Fruit fly (Drosophila melanogaster): Measurements from ENCODE around the gene Cpr73D.

The Cpr73D gene

dm6 chr3L:16930522-16930921 is 27.0 kb downstream of the Cpr73D start:
- TF ChIP-seq CG8159 (tag; optimal IDR thresholded peaks at IDR 0.05) (no peak), CG4496 (GFP tag; IDR thresholded peaks at IDR 0.05) (peak; percentile 59; the same call in 1 of the 3 replicates), CG13204 (GFP tag; optimal IDR thresholded peaks at IDR 0.05) (no peak), Pif1A (GFP tag; optimal IDR thresholded peaks at IDR 0.05) (no peak)

DNA sequence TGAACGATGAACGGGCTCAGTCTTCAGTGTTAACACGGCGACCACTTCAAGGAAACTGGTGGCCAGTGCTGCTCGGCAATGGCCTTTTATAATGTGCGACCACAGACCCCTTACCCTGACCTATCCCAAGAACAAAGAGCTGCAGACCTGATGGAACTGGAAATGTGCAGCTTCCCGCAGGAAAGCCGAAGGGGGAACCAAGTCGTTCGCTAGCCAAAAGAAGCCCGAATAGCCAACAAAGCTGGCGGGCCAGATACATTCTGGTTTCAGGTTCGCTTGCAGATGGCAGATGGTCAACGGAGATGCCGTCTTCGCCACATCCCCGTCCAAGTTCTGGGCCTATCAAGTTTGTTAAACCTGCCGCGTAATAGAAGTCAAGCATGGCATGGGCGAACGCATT is 30.1 kb downstream of the Cpr73D start, which contains the start of gene CG13023:
CG13023 (minus strand) TSS at position 60 of the 400 bp plus-strand sequence.
- TF ChIP-seq CG10348 (GFP tag; IDR thresholded peaks at IDR 0.05) (no peak), EcR (GFP tag; optimal IDR thresholded peaks at IDR 0.05) (peak; percentile 79)

dm6 chr3L:16922952-16923351 is 34.5 kb downstream of the Cpr73D start, which contains the start of gene CG13028:
CG13028 (plus strand) TSS chr3L:16923252.
- TF ChIP-seq Pif1A (GFP tag; optimal IDR thresholded peaks at IDR 0.05) = no peak
- TF ChIP-seq CG14655 (GFP tag; optimal IDR thresholded peaks at IDR 0.05) = no peak
- no peak for TF ChIP-seq Pif1B (GFP tag; optimal IDR thresholded peaks at IDR 0.05)
- no peak for TF ChIP-seq D1 (tag; optimal IDR thresholded peaks at IDR 0.05)
- no peak for TF ChIP-seq CG15710 (tag; optimal IDR thresholded peaks at IDR 0.05)
- TF ChIP-seq rn (GFP tag; IDR thresholded peaks at IDR 0.05) = no peak
- no peak for TF ChIP-seq gl (tag; optimal IDR thresholded peaks at IDR 0.05)
- no peak for TF ChIP-seq CG34367 (tag; optimal IDR thresholded peaks at IDR 0.05)
- no peak for TF ChIP-seq CG32121 (GFP tag; IDR thresholded peaks at IDR 0.05)
- no peak for TF ChIP-seq Snoo (tag; optimal IDR thresholded peaks at IDR 0.05)
- TF ChIP-seq CG17806 (tag; optimal IDR thresholded peaks at IDR 0.05) = no peak
- no peak for TF ChIP-seq CG4496 (GFP tag; IDR thresholded peaks at IDR 0.05)

DNA sequence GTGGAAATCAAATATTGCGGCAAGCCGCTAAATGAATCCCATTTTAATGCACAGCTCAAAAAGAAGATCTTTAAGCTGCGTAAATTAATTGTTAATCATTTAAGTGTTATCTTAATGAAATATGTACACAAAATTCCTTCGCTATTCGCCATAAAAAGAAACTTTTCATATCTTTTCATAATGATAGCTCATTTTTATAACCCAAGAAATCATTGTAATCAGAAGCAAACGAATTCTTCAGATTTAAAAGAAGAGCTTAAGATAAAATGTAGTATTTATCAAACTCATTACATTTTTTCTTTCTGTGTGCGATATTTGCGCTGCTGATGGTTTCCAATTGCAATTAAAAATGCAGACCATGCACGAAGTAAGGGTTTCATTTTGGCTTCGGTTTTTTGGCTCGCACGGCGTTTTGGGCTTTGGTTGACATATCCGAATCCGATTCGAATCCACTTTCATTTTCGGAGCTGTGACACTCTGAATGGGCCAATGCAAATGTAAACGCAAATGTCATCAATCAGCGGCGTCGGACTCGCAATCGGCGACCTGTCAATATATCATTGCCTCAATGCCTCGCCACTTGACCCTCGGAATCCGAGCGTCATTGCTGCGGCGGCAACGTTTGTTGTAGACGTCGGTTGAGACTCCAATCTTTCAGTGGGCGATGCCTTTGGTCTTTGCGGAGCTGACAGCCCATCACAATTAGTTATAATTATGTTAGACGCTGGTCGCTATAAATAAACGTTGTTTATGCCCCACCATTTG is 39.9 kb downstream of the Cpr73D start:
- 0 out of 2 replicates have a peak, but pooled peaks have one; percentile 10 for TF ChIP-seq CG32121 (GFP tag; IDR thresholded peaks at IDR 0.05)
- no peak for TF ChIP-seq CG17806 (tag; optimal IDR thresholded peaks at IDR 0.05)

dm6 chr3L:16915766-16916476 is 41.6 kb downstream of the Cpr73D start:
- peak; percentile 85 for TF ChIP-seq CG9948 (tag; optimal IDR thresholded peaks at IDR 0.05)
- TF ChIP-seq CG10348 (GFP tag; IDR thresholded peaks at IDR 0.05) = no peak
- TF ChIP-seq CG13204 (GFP tag; optimal IDR thresholded peaks at IDR 0.05) = peak; percentile 37
- TF ChIP-seq D1 (tag; optimal IDR thresholded peaks at IDR 0.05) = peak; percentile 70
- peak; percentile 82 for TF ChIP-seq CG17806 (tag; optimal IDR thresholded peaks at IDR 0.05)
- peak; percentile 75 for TF ChIP-seq CG34367 (tag; optimal IDR thresholded peaks at IDR 0.05)
- peak; percentile 87 for TF ChIP-seq Ets98B (GFP tag; IDR thresholded peaks at IDR 0.05)
- TF ChIP-seq CG4496 (GFP tag; IDR thresholded peaks at IDR 0.05) = peak; percentile 91
- TF ChIP-seq CG12605 (GFP tag; IDR thresholded peaks at IDR 0.05) = peak; percentile 89
- TF ChIP-seq Pif1B (GFP tag; optimal IDR thresholded peaks at IDR 0.05) = peak; percentile 68
- peak; percentile 88 for TF ChIP-seq CG8301 (tag; optimal IDR thresholded peaks at IDR 0.05)
- TF ChIP-seq gl (tag; optimal IDR thresholded peaks at IDR 0.05) = peak; percentile 59
- TF ChIP-seq EcR (GFP tag; optimal IDR thresholded peaks at IDR 0.05) = peak; percentile 47
- TF ChIP-seq CG32121 (GFP tag; IDR thresholded peaks at IDR 0.05) = peak; percentile 89
- peak; percentile 35; the same call in 1 of the 2 replicates for TF ChIP-seq rn (GFP tag; IDR thresholded peaks at IDR 0.05)
- TF ChIP-seq CG14655 (GFP tag; optimal IDR thresholded peaks at IDR 0.05) = peak; percentile 89
- TF ChIP-seq Snoo (tag; optimal IDR thresholded peaks at IDR 0.05) = peak; percentile 42
- peak; percentile 84 for TF ChIP-seq CG8159 (tag; optimal IDR thresholded peaks at IDR 0.05)
- TF ChIP-seq Pif1A (GFP tag; optimal IDR thresholded peaks at IDR 0.05) = peak; percentile 63
- TF ChIP-seq CG15710 (tag; optimal IDR thresholded peaks at IDR 0.05) = peak; percentile 71
- TF ChIP-seq fd96Ca (GFP tag; IDR thresholded peaks at IDR 0.05) = peak; percentile 88

DNA sequence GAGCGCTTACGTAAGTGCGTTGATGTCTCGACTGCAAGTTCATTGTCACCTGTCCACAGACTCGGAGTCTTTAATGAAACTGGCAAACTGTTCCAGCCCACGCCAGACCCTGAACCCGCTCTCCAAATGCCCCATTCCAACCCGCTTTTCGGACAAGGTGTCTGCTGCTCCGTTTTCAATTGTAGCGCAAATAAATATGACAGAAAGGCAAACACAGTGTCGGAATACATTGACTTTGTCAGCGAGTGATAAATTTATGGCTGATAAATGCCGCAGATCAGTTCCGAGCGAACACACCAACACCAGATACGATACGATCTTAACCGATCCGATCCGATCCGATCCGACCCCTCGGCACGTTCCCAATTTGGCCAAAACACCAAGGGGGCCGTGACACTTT is 43.4 kb downstream of the Cpr73D start:
- no peak for TF ChIP-seq CG10348 (GFP tag; IDR thresholded peaks at IDR 0.05)
- TF ChIP-seq CG13204 (GFP tag; optimal IDR thresholded peaks at IDR 0.05) = no peak
- no peak for TF ChIP-seq CG12605 (GFP tag; IDR thresholded peaks at IDR 0.05)
- no peak for TF ChIP-seq CG15710 (tag; optimal IDR thresholded peaks at IDR 0.05)
- peak; percentile 80 for TF ChIP-seq EcR (GFP tag; optimal IDR thresholded peaks at IDR 0.05)

DNA sequence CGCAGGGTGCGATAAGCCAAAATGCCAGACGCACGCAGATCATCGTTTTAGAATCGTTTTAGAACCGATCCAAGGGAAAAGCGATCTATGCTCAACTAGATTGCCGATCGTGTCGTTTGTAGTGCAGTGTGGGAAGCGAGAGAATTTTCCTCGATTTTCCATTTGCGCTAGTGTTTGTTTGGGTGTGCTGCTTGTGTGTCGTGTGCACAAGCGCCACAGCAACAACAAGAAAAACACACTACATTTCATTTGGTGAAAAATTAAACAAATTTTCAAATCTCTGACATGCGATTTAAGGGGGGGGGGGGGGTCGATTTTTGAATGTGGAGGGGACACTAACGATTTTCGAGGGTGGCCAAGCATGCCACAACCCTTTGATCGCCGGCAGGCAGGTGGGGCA is 47.0 kb downstream of the Cpr73D start:
- no peak for TF ChIP-seq Pif1B (GFP tag; optimal IDR thresholded peaks at IDR 0.05)
- TF ChIP-seq gl (tag; optimal IDR thresholded peaks at IDR 0.05) = no peak
- TF ChIP-seq CG9948 (tag; optimal IDR thresholded peaks at IDR 0.05) = no peak
- no peak for TF ChIP-seq CG10348 (GFP tag; IDR thresholded peaks at IDR 0.05)
- TF ChIP-seq Ets98B (GFP tag; IDR thresholded peaks at IDR 0.05) = no peak
- TF ChIP-seq CG4496 (GFP tag; IDR thresholded peaks at IDR 0.05) = no peak
- TF ChIP-seq CG13204 (GFP tag; optimal IDR thresholded peaks at IDR 0.05) = no peak
- no peak for TF ChIP-seq CG8301 (tag; optimal IDR thresholded peaks at IDR 0.05)
- no peak for TF ChIP-seq CG8159 (tag; optimal IDR thresholded peaks at IDR 0.05)
- no peak for TF ChIP-seq CG32121 (GFP tag; IDR thresholded peaks at IDR 0.05)
- no peak for TF ChIP-seq CG12605 (GFP tag; IDR thresholded peaks at IDR 0.05)
- TF ChIP-seq EcR (GFP tag; optimal IDR thresholded peaks at IDR 0.05) = no peak
- TF ChIP-seq CG14655 (GFP tag; optimal IDR thresholded peaks at IDR 0.05) = no peak
- no peak for TF ChIP-seq Snoo (tag; optimal IDR thresholded peaks at IDR 0.05)
- no peak for TF ChIP-seq Pif1A (GFP tag; optimal IDR thresholded peaks at IDR 0.05)
- TF ChIP-seq rn (GFP tag; IDR thresholded peaks at IDR 0.05) = no peak
- no peak for TF ChIP-seq CG15710 (tag; optimal IDR thresholded peaks at IDR 0.05)
- no peak for TF ChIP-seq fd96Ca (GFP tag; IDR thresholded peaks at IDR 0.05)
- TF ChIP-seq CG34367 (tag; optimal IDR thresholded peaks at IDR 0.05) = no peak
